Fruit fly (Drosophila melanogaster): ENCODE results near the gene Abca3.

Gene Abca3

dm6 chrX:21322289-21322981 is 16.0 kb upstream of the Abca3 start:
- TF ChIP-seq Sox14 (GFP tag; optimal IDR thresholded peaks at IDR 0.05) (no peak), CG6808 (GFP tag; optimal IDR thresholded peaks at IDR 0.05) (no peak), svp (GFP tag) (peak; percentile 79), CG7368 (GFP tag; optimal IDR thresholded peaks at IDR 0.05) (peak; percentile 1), Hr38 (GFP tag; optimal IDR thresholded peaks at IDR 0.05) (no peak), eg (GFP tag; IDR thresholded peaks at IDR 0.05) (0 out of 3 replicates have a peak, but pooled peaks have one; percentile 22), esn (GFP tag; optimal IDR thresholded peaks at IDR 0.05) (no peak), Eip93F (GFP tag; optimal IDR thresholded peaks at IDR 0.05) (no peak), CG11762 (GFP tag; optimal IDR thresholded peaks at IDR 0.05; ENCODE audit: insufficient read depth) (peak; percentile 19), CG11902 (GFP tag; optimal IDR thresholded peaks at IDR 0.05) (peak; percentile 22), pdm3 (GFP tag; optimal IDR thresholded peaks at IDR 0.05) (no peak), lz (GFP tag; optimal IDR thresholded peaks at IDR 0.05) (no peak), CG9139 (GFP tag; optimal IDR thresholded peaks at IDR 0.05) (no peak), CG31627 (GFP tag; optimal IDR thresholded peaks at IDR 0.05) (no peak), Sox15 (GFP tag; optimal IDR thresholded peaks at IDR 0.05) (no peak), fd59A (GFP tag; optimal IDR thresholded peaks at IDR 0.05) (no peak), CG8319 (GFP tag; optimal IDR thresholded peaks at IDR 0.05) (no peak), Sox102F (GFP tag; optimal IDR thresholded peaks at IDR 0.05) (no peak), Gug (GFP tag; IDR thresholded peaks at IDR 0.05) (no peak), CG3919 (GFP tag; optimal IDR thresholded peaks at IDR 0.05) (peak; percentile 26), fd85E (GFP tag; optimal IDR thresholded peaks at IDR 0.05) (no peak), spab (GFP tag; optimal IDR thresholded peaks at IDR 0.05) (no peak), CG3032 (tag; optimal IDR thresholded peaks at IDR 0.05) (peak; percentile 48), achi (GFP tag; optimal IDR thresholded peaks at IDR 0.05) (no peak), net (GFP tag; optimal IDR thresholded peaks at IDR 0.05) (no peak), Hr39 (GFP tag; optimal IDR thresholded peaks at IDR 0.05) (no peak), Ets96B (tag; optimal IDR thresholded peaks at IDR 0.05) (peak; percentile 28), CG16779 (tag; optimal IDR thresholded peaks at IDR 0.05) (no peak), CG4318 (GFP tag; optimal IDR thresholded peaks at IDR 0.05) (no peak), Blimp-1 (GFP tag; optimal IDR thresholded peaks at IDR 0.05) (peak; percentile 5), CG1621 (tag; optimal IDR thresholded peaks at IDR 0.05) (no peak), acj6 (GFP tag; optimal IDR thresholded peaks at IDR 0.05) (no peak), Met (GFP tag; optimal IDR thresholded peaks at IDR 0.05) (peak; percentile 54), CG11294 (GFP tag; IDR thresholded peaks at IDR 0.05) (no peak; the same call in 1 of the 2 replicates), cyc (GFP tag; optimal IDR thresholded peaks at IDR 0.05) (peak; percentile 36), Smox (GFP tag; optimal IDR thresholded peaks at IDR 0.05) (no peak), ss (GFP tag; optimal IDR thresholded peaks at IDR 0.05) (peak in 1 of 2 experiments; percentile 39), vri (GFP tag; optimal IDR thresholded peaks at IDR 0.05) (no peak), CG8632 (GFP tag; optimal IDR thresholded peaks at IDR 0.05) (no peak), CG6792 (GFP tag; optimal IDR thresholded peaks at IDR 0.05) (no peak), CG10669 (GFP tag; optimal IDR thresholded peaks at IDR 0.05) (peak; percentile 52), CG6163 (GFP tag; IDR thresholded peaks at IDR 0.05) (no peak), topi (GFP tag; optimal IDR thresholded peaks at IDR 0.05) (peak; percentile 49), salr (GFP tag; optimal IDR thresholded peaks at IDR 0.05) (no peak), Eip75B (GFP tag; optimal IDR thresholded peaks at IDR 0.05) (peak; percentile 33), OdsH (GFP tag; optimal IDR thresholded peaks at IDR 0.05) (no peak), Ets21C (GFP tag; optimal IDR thresholded peaks at IDR 0.05) (no peak), dsx (GFP tag; optimal IDR thresholded peaks at IDR 0.05; ENCODE audit: poor library complexity, severe bottlenecking) (no peak), CG6276 (GFP tag; optimal IDR thresholded peaks at IDR 0.05) (peak; percentile 44), dac (GFP tag; optimal IDR thresholded peaks at IDR 0.05) (no peak), fkh (GFP tag; optimal IDR thresholded peaks at IDR 0.05) (no peak)

All from whole organism, prepupa.